Worm (Caenorhabditis elegans): ENCODE measurements around the gene F55G11.10.

The F55G11.10 gene

ce11 chrIV:12936221-12936776, 12.3 kb upstream of the F55G11.10 start, which contains the start of the genes cld-1 and dod-21:
Gene cld-1 (minus strand): TSS chrIV:12936271.
Gene dod-21 (plus strand): TSS chrIV:12936738.
- TF ChIP-seq R02D3.7 (tag; optimal IDR thresholded peaks at IDR 0.05): no peak
- no peak for TF ChIP-seq lin-39 (tag; optimal IDR thresholded peaks at IDR 0.05)
- no peak for TF ChIP-seq aly-2 (tag; optimal IDR thresholded peaks at IDR 0.05)
- TF ChIP-seq ama-1 (optimal IDR thresholded peaks at IDR 0.05): no peak
- peak; percentile 49 for TF ChIP-seq pqm-1 (tag; optimal IDR thresholded peaks at IDR 0.05)
- no peak for TF ChIP-seq nhr-67 (tag; optimal IDR thresholded peaks at IDR 0.05)
- no peak for TF ChIP-seq elt-3 (tag; optimal IDR thresholded peaks at IDR 0.05)
- no peak for TF ChIP-seq ceh-82 (tag; optimal IDR thresholded peaks at IDR 0.05)
- TF ChIP-seq sea-2 (GFP tag; optimal IDR thresholded peaks at IDR 0.05): no peak
- no peak for TF ChIP-seq fos-1 (tag; optimal IDR thresholded peaks at IDR 0.05)
- peak; percentile 8 for TF ChIP-seq nfya-1 (tag; optimal IDR thresholded peaks at IDR 0.05; ENCODE audit: insufficient read depth)
- TF ChIP-seq elt-2 (tag; optimal IDR thresholded peaks at IDR 0.05): peak; percentile 98
- no peak for TF ChIP-seq skn-1 (tag; optimal IDR thresholded peaks at IDR 0.05)
- no peak for TF ChIP-seq daf-12 (tag; optimal IDR thresholded peaks at IDR 0.05)
- no peak for TF ChIP-seq nhr-43 (tag; optimal IDR thresholded peaks at IDR 0.05; ENCODE audit: poor library complexity, severe bottlenecking)
- TF ChIP-seq pha-4 (tag; optimal IDR thresholded peaks at IDR 0.05): no peak
- no peak for TF ChIP-seq nhr-237 (tag; optimal IDR thresholded peaks at IDR 0.05)

ce11 chrIV:12941254-12941653, 7.3 kb upstream of the F55G11.10 start, which contains the start of gene dod-24:
Gene dod-24 (minus strand): TSS chrIV:12941354.
- TF ChIP-seq nhr-12 (tag; optimal IDR thresholded peaks at IDR 0.05) (no peak), elt-2 (tag; optimal IDR thresholded peaks at IDR 0.05) (peak; percentile 5), ceh-9 (tag; optimal IDR thresholded peaks at IDR 0.05) (no peak), daf-12 (tag; optimal IDR thresholded peaks at IDR 0.05) (no peak)

- TF ChIP-seq tbx-2 (tag; optimal IDR thresholded peaks at IDR 0.05) (no peak), elt-2 (tag; optimal IDR thresholded peaks at IDR 0.05) (no peak), egl-5 (tag; optimal IDR thresholded peaks at IDR 0.05) (no peak), mml-1 (tag; optimal IDR thresholded peaks at IDR 0.05) (no peak), fkh-2 (tag; optimal IDR thresholded peaks at IDR 0.05) (no peak), pqm-1 (tag; optimal IDR thresholded peaks at IDR 0.05) (no peak), nhr-76 (tag; optimal IDR thresholded peaks at IDR 0.05) (no peak), lsy-12 (tag; optimal IDR thresholded peaks at IDR 0.05) (no peak), ZK546.5 (tag; optimal IDR thresholded peaks at IDR 0.05) (no peak), fkh-10 (GFP tag; optimal IDR thresholded peaks at IDR 0.05) (no peak), nhr-43 (tag; optimal IDR thresholded peaks at IDR 0.05; ENCODE audit: poor library complexity, severe bottlenecking) (no peak), ztf-11 (tag; optimal IDR thresholded peaks at IDR 0.05) (no peak), unc-39 (tag; optimal IDR thresholded peaks at IDR 0.05) (no peak), hmg-11 (tag; optimal IDR thresholded peaks at IDR 0.05) (no peak), nfya-1 (tag; optimal IDR thresholded peaks at IDR 0.05; ENCODE audit: insufficient read depth) (no peak), elt-1 (tag; optimal IDR thresholded peaks at IDR 0.05) (no peak), egl-27 (tag; optimal IDR thresholded peaks at IDR 0.05) (no peak), R02D3.7 (tag; optimal IDR thresholded peaks at IDR 0.05) (no peak), unc-62 (GFP tag; optimal IDR thresholded peaks at IDR 0.05) (no peak)
Measured at ce11 chrIV:12942633-12943032, 5.9 kb upstream of the F55G11.10 start, which contains the start of gene dct-19. Gene dct-19 (plus strand): TSS chrIV:12942933.

ce11 chrIV:12946488-12946887, 2.1 kb upstream of the F55G11.10 start, which contains the start of gene F55G11.1:
Gene F55G11.1 (minus strand): TSS chrIV:12946588.
- TF ChIP-seq eor-1 (tag; optimal IDR thresholded peaks at IDR 0.05) (no peak), fkh-2 (tag; optimal IDR thresholded peaks at IDR 0.05) (no peak), hmg-11 (tag; optimal IDR thresholded peaks at IDR 0.05) (no peak), elt-3 (tag; optimal IDR thresholded peaks at IDR 0.05) (no peak)

ce11 chrIV:12957730-12958129, 9.2 kb downstream of the F55G11.10 start, which contains the start of gene F55G11.6:
Gene F55G11.6 (plus strand): TSS chrIV:12958030.
- TF ChIP-seq ceh-82 (tag; optimal IDR thresholded peaks at IDR 0.05) (no peak), R02D3.7 (tag; optimal IDR thresholded peaks at IDR 0.05) (no peak), elt-3 (tag; optimal IDR thresholded peaks at IDR 0.05) (no peak), eor-1 (tag; optimal IDR thresholded peaks at IDR 0.05) (no peak), nhr-76 (tag; optimal IDR thresholded peaks at IDR 0.05) (no peak), tbx-2 (tag; optimal IDR thresholded peaks at IDR 0.05) (no peak), pha-4 (tag; optimal IDR thresholded peaks at IDR 0.05) (no peak), nhr-77 (tag; optimal IDR thresholded peaks at IDR 0.05) (no peak), egl-5 (tag; optimal IDR thresholded peaks at IDR 0.05) (no peak), daf-12 (tag; optimal IDR thresholded peaks at IDR 0.05) (no peak), fkh-10 (GFP tag; optimal IDR thresholded peaks at IDR 0.05) (no peak), fkh-2 (tag; optimal IDR thresholded peaks at IDR 0.05) (no peak), hmg-11 (tag; optimal IDR thresholded peaks at IDR 0.05) (no peak), ama-1 (optimal IDR thresholded peaks at IDR 0.05) (no peak), nhr-25 (tag; optimal IDR thresholded peaks at IDR 0.05) (no peak)

Measured in whole organism, L3 larva.